Fruit fly (Drosophila melanogaster) whole organism, embryonic: Measurements from ENCODE around the gene Ilp6.
A peak's percentile ranks its signal among the peaks of the same experiment; 100 is the strongest.

Experiments used
- ATbp ChIP-seq: fragments of 200-800 bp; sonication (Bioruptor generic); optimal IDR thresholded peaks from 2 replicates; lab custom pipeline; 2017; ENCODE audit warnings: missing biosample characterization, mild to moderate bottlenecking, missing genetic modification characterization, missing genetic modification reagents
- Adf1 ChIP-seq: fragments of 200-800 bp; sonication (Bioruptor generic); IDR thresholded peaks from 2 replicates; pipeline ENCODE4 v1.3.6; 2022; ENCODE audit warnings: missing biosample characterization, missing genetic modification characterization
- BEAF-32 ChIP-seq: fragments of 200-800 bp; sonication (Bioruptor generic); optimal IDR thresholded peaks from 3 replicates; lab custom pipeline; 2017; ENCODE audit warnings: missing biosample characterization, missing genetic modification characterization, mild to moderate bottlenecking, moderate library complexity, missing genetic modification reagents
- Bgb ChIP-seq: fragments of 200-800 bp; sonication (Bioruptor generic); IDR thresholded peaks from 2 replicates; pipeline ENCODE4 v1.3.6; 2022; ENCODE audit warnings: missing biosample characterization, missing genetic modification characterization; ENCODE audit not compliant: partially characterized antibody
- CG11504 ChIP-seq: fragments of 200-800 bp; sonication (Bioruptor generic); optimal IDR thresholded peaks from 3 replicates; lab custom pipeline; 2019; ENCODE audit warnings: missing biosample characterization, mild to moderate bottlenecking, missing genetic modification characterization, moderate library complexity
- CG11723 ChIP-seq: fragments of 200-800 bp; sonication (Bioruptor generic); optimal IDR thresholded peaks from 2 replicates; lab custom pipeline; 2017; ENCODE audit warnings: missing biosample characterization, mild to moderate bottlenecking, missing genetic modification characterization
- CG13123 ChIP-seq: fragments of 200-800 bp; sonication (Bioruptor generic); optimal IDR thresholded peaks from 2 replicates; lab custom pipeline; 2016; ENCODE audit warnings: missing biosample characterization, missing genetic modification characterization
- CG13424 ChIP-seq: fragments of 200-800 bp; sonication (Bioruptor generic); optimal IDR thresholded peaks from 2 replicates; lab custom pipeline; 2019; ENCODE audit warnings: missing biosample characterization, mild to moderate bottlenecking, missing genetic modification characterization, moderate library complexity
- CG15696 ChIP-seq: fragments of 200-800 bp; sonication (Bioruptor generic); optimal IDR thresholded peaks from 2 replicates; lab custom pipeline; 2019; ENCODE audit warnings: missing biosample characterization, mild to moderate bottlenecking, missing genetic modification characterization, moderate library complexity
- CG17802 ChIP-seq: fragments of 200-800 bp; sonication (Bioruptor generic); optimal IDR thresholded peaks from 2 replicates; lab custom pipeline; 2018; ENCODE audit warnings: missing biosample characterization, mild to moderate bottlenecking, missing genetic modification characterization, moderate library complexity
- CG17912 ChIP-seq: fragments of 200-800 bp; sonication (Bioruptor generic); optimal IDR thresholded peaks from 2 replicates; lab custom pipeline; 2018; ENCODE audit warnings: missing biosample characterization, mild to moderate bottlenecking, missing genetic modification characterization
- CG1792 ChIP-seq: fragments of 200-800 bp; sonication (Bioruptor generic); optimal IDR thresholded peaks from 2 replicates; lab custom pipeline; 2016; ENCODE audit warnings: missing biosample characterization, missing genetic modification characterization
- CG18262 ChIP-seq: fragments of 200-800 bp; optimal IDR thresholded peaks from 3 replicates; lab custom pipeline; 2019; ENCODE audit warnings: missing biosample characterization, mild to moderate bottlenecking, missing genetic modification characterization, moderate library complexity
- CG2678 ChIP-seq: fragments of 200-800 bp; sonication (Bioruptor generic); optimal IDR thresholded peaks from 3 replicates; lab custom pipeline; 2019; ENCODE audit warnings: missing biosample characterization, mild to moderate bottlenecking, missing genetic modification characterization, moderate library complexity
- CG3838 ChIP-seq: fragments of 200-800 bp; sonication (Bioruptor generic); optimal IDR thresholded peaks from 3 replicates; lab custom pipeline; 2016; ENCODE audit warnings: missing biosample characterization, missing genetic modification characterization
- CG6654 ChIP-seq: fragments of 200-800 bp; sonication (Bioruptor generic); optimal IDR thresholded peaks from 2 replicates; lab custom pipeline; 2017; ENCODE audit warnings: missing biosample characterization, mild to moderate bottlenecking, missing genetic modification characterization
- CG6791 ChIP-seq: fragments of 200-800 bp; sonication (Bioruptor generic); IDR thresholded peaks from 3 replicates; pipeline ENCODE4 v1.3.6; 2022; ENCODE audit warnings: missing biosample characterization, missing genetic modification characterization; ENCODE audit not compliant: partially characterized antibody
- CG7786 ChIP-seq: fragments of 200-800 bp; sonication (Bioruptor generic); optimal IDR thresholded peaks from 2 replicates; lab custom pipeline; 2016; ENCODE audit warnings: missing biosample characterization, missing genetic modification characterization
- CG8944 ChIP-seq: fragments of 200-800 bp; sonication (Bioruptor generic); optimal IDR thresholded peaks from 3 replicates; lab custom pipeline; 2016; ENCODE audit warnings: missing biosample characterization, missing genetic modification characterization
- CG9609 ChIP-seq: fragments of 200-800 bp; sonication (Bioruptor generic); optimal IDR thresholded peaks from 3 replicates; lab custom pipeline; 2016; ENCODE audit warnings: missing biosample characterization, missing genetic modification characterization
- CG9727 ChIP-seq: fragments of 200-800 bp; sonication (Bioruptor generic); optimal IDR thresholded peaks from 3 replicates; lab custom pipeline; 2017; ENCODE audit warnings: missing biosample characterization, mild to moderate bottlenecking, missing genetic modification characterization
- CoRest ChIP-seq: fragments of 200-800 bp; sonication (Bioruptor generic); optimal IDR thresholded peaks from 3 replicates; lab custom pipeline; 2018; ENCODE audit warnings: missing biosample characterization, mild to moderate bottlenecking, missing genetic modification characterization, moderate library complexity
- D19A ChIP-seq: fragments of 200-800 bp; optimal IDR thresholded peaks from 3 replicates; lab custom pipeline; 2019; ENCODE audit warnings: missing biosample characterization, mild to moderate bottlenecking, missing genetic modification characterization, moderate library complexity
- Dek ChIP-seq: fragments of 200-800 bp; sonication (Bioruptor generic); optimal IDR thresholded peaks from 3 replicates; lab custom pipeline; 2019; ENCODE audit warnings: missing biosample characterization, mild to moderate bottlenecking, missing genetic modification characterization, moderate library complexity
- Dll ChIP-seq: fragments of 200-800 bp; sonication (Bioruptor generic); IDR thresholded peaks from 4 replicates; pipeline ENCODE4 v1.3.6; 2022; ENCODE audit warnings: missing biosample characterization, missing genetic modification characterization; ENCODE audit not compliant: partially characterized antibody
- HLH4C ChIP-seq: fragments of 200-800 bp; sonication (Bioruptor generic); IDR thresholded peaks from 3 replicates; pipeline ENCODE4 v1.3.6; 2022; ENCODE audit warnings: missing biosample characterization, missing genetic modification characterization; ENCODE audit not compliant: partially characterized antibody
- Nf-YB ChIP-seq: fragments of 200-800 bp; sonication (Bioruptor generic); optimal IDR thresholded peaks from 3 replicates; lab custom pipeline; 2019; ENCODE audit warnings: missing biosample characterization, mild to moderate bottlenecking, missing genetic modification characterization, moderate library complexity
- Nf-YC ChIP-seq: fragments of 200-800 bp; optimal IDR thresholded peaks from 3 replicates; lab custom pipeline; 2019; ENCODE audit warnings: missing biosample characterization, mild to moderate bottlenecking, missing genetic modification characterization, moderate library complexity
- PHDP ChIP-seq: fragments of 200-800 bp; sonication (Bioruptor generic); optimal IDR thresholded peaks from 3 replicates; lab custom pipeline; 2018; ENCODE audit warnings: missing biosample characterization, mild to moderate bottlenecking, missing genetic modification characterization, moderate library complexity
- Spps ChIP-seq: fragments of 200-800 bp; sonication (Bioruptor generic); optimal IDR thresholded peaks from 2 replicates; lab custom pipeline; 2018; ENCODE audit warnings: missing biosample characterization, mild to moderate bottlenecking, missing genetic modification characterization
- Xrp1 ChIP-seq: fragments of 200-800 bp; sonication (Bioruptor generic); IDR thresholded peaks from 2 replicates; pipeline ENCODE4 v1.3.6; 2022; ENCODE audit warnings: missing biosample characterization, missing genetic modification characterization
- btn ChIP-seq: fragments of 200-800 bp; sonication (Bioruptor generic); optimal IDR thresholded peaks from 2 replicates; lab custom pipeline; 2016; ENCODE audit warnings: missing biosample characterization, missing genetic modification characterization
- crol ChIP-seq: fragments of 200-800 bp; sonication (Bioruptor generic); IDR thresholded peaks from 2 replicates; pipeline ENCODE4 v1.3.6; 2022; ENCODE audit warnings: missing biosample characterization, missing genetic modification characterization
- crp ChIP-seq, 2 experiments: fragments of 200-800 bp; sonication (Bioruptor generic); optimal IDR thresholded peaks; 2 replicates in 1 of 2; 3 replicates in 1 of 2; lab custom pipeline; 2017; ENCODE audit warnings: missing biosample characterization in 2 of 2, missing genetic modification characterization in 2 of 2, mild to moderate bottlenecking in 1 of 2, moderate library complexity in 1 of 2
- esg ChIP-seq: fragments of 200-800 bp; sonication (Bioruptor generic); conservative IDR thresholded peaks from 2 replicates; pipeline ENCODE4 v1.3.6; 2022; ENCODE audit warnings: missing biosample characterization, missing genetic modification characterization
- fu2 ChIP-seq: fragments of 200-800 bp; sonication (Bioruptor generic); optimal IDR thresholded peaks from 2 replicates; lab custom pipeline; 2016; ENCODE audit warnings: missing biosample characterization, missing genetic modification characterization
- gfzf ChIP-seq: fragments of 200-800 bp; sonication (Bioruptor generic); optimal IDR thresholded peaks from 2 replicates; lab custom pipeline; 2016; ENCODE audit warnings: missing biosample characterization, mild to moderate bottlenecking, missing genetic modification characterization, moderate library complexity
- gsb ChIP-seq: fragments of 200-800 bp; sonication (Bioruptor generic); IDR thresholded peaks from 2 replicates; pipeline ENCODE4 v1.3.6; 2022; ENCODE audit warnings: missing biosample characterization, missing genetic modification characterization
- ind ChIP-seq: fragments of 200-800 bp; sonication (Bioruptor generic); optimal IDR thresholded peaks from 3 replicates; lab custom pipeline; 2016; ENCODE audit warnings: missing biosample characterization, missing genetic modification characterization
- lov ChIP-seq, 2 experiments: fragments of 200-800 bp in 1 of 2; fragments of >200 bp in 1 of 2; sonication (Bioruptor generic) in 1 of 2; IDR thresholded peaks in 1 of 2; optimal IDR thresholded peaks in 1 of 2; 2 replicates in 1 of 2; 3 replicates in 1 of 2; pipeline versions ENCODE4 v1.3.6 to Lab custom; 2017 to 2022; ENCODE audit warnings: missing biosample characterization in 1 of 2, missing genetic modification characterization in 1 of 2
- peb ChIP-seq: fragments of 200-800 bp; sonication (Bioruptor generic); IDR thresholded peaks from 2 replicates; pipeline ENCODE4 v1.3.6; 2022; ENCODE audit warnings: missing biosample characterization, missing genetic modification characterization
- pho ChIP-seq: fragments of 200-800 bp; sonication (Bioruptor generic); optimal IDR thresholded peaks from 2 replicates; lab custom pipeline; 2016; ENCODE audit warnings: missing biosample characterization, missing genetic modification characterization
- pum ChIP-seq: fragments of 200-800 bp; sonication (Bioruptor generic); optimal IDR thresholded peaks from 2 replicates; lab custom pipeline; 2016; ENCODE audit warnings: missing biosample characterization, missing genetic modification characterization
- sna ChIP-seq: fragments of 200-800 bp; sonication (Bioruptor generic); IDR thresholded peaks from 2 replicates; pipeline ENCODE4 v1.3.6; 2022; ENCODE audit warnings: missing biosample characterization, missing genetic modification characterization; ENCODE audit not compliant: partially characterized antibody
- sug ChIP-seq: fragments of 200-800 bp; optimal IDR thresholded peaks from 2 replicates; lab custom pipeline; 2019; ENCODE audit warnings: missing biosample characterization, mild to moderate bottlenecking, missing genetic modification characterization, moderate library complexity
- ttk ChIP-seq: fragments of 200-800 bp; sonication (Bioruptor generic); IDR thresholded peaks from 2 replicates; pipeline ENCODE4 v2.1.2; 2022; ENCODE audit warnings: missing biosample characterization, missing genetic modification characterization
- twi ChIP-seq: fragments of 200-800 bp; optimal IDR thresholded peaks from 2 replicates; lab custom pipeline; 2019; ENCODE audit warnings: missing biosample characterization, mild to moderate bottlenecking, missing genetic modification characterization, moderate library complexity
- vvl ChIP-seq: fragments of 200-800 bp; sonication (Bioruptor generic); IDR thresholded peaks from 2 replicates; pipeline ENCODE4 v1.3.6; 2022; ENCODE audit warnings: missing biosample characterization, missing genetic modification characterization

Ilp6 gene

dm6 chrX:2366171-2366570, 31.7 kb upstream of the Ilp6 start, which contains the start of gene CG2841 (continued):
- TF ChIP-seq twi (tag; lab: Kevin White, UChicago): no peak
- 0 out of 4 replicates have a peak, but pooled peaks have one; percentile 22 for TF ChIP-seq Dll (GFP tag; lab: Robert Waterston, UW)
- TF ChIP-seq BEAF-32 (GFP tag; lab: Kevin White, UChicago): no peak
- peak; percentile 72 for TF ChIP-seq Adf1 (GFP tag; lab: Robert Waterston, UW)
- TF ChIP-seq esg (GFP tag; lab: Robert Waterston, UW): no peak
- TF ChIP-seq lov (optimal IDR thresholded peaks at IDR 0.05; lab: Kevin White, UChicago): no peak
- no peak for TF ChIP-seq lov (GFP tag; IDR thresholded peaks at IDR 0.05; lab: Robert Waterston, UW)
- no peak for TF ChIP-seq sna (GFP tag; lab: Robert Waterston, UW)
- TF ChIP-seq crol: peak; percentile 67
- 0 out of 3 replicates have a peak, but pooled peaks have one; percentile 13 for TF ChIP-seq HLH4C (GFP tag; lab: Robert Waterston, UW)
- peak in 1 of 2 experiments; percentile 36 for TF ChIP-seq crp (GFP tag; optimal IDR thresholded peaks at IDR 0.05; lab: Kevin White, UChicago)
- TF ChIP-seq CG17802: no peak
- TF ChIP-seq Bgb (GFP tag; lab: Robert Waterston, UW): no peak
- TF ChIP-seq CG7786 (GFP tag; lab: Kevin White, UChicago): no peak
- no peak for TF ChIP-seq vvl (GFP tag; lab: Robert Waterston, UW)
- TF ChIP-seq pum: no peak
- no peak for TF ChIP-seq CG9609 (GFP tag; lab: Kevin White, UChicago)
- TF ChIP-seq ttk (GFP tag; lab: Robert Waterston, UW): peak; percentile 36; the same call in 1 of the 2 replicates

dm6 chrX:2365405-2365804, 30.9 kb upstream of the Ilp6 start:
- peak; percentile 12 for TF ChIP-seq CG13424 (tag; lab: Kevin White, UChicago)
- TF ChIP-seq CG3838 (GFP tag; lab: Kevin White, UChicago): no peak
- TF ChIP-seq Nf-YC (tag; lab: Kevin White, UChicago): no peak
- TF ChIP-seq CoRest (tag; lab: Kevin White, UChicago): peak; percentile 3
- TF ChIP-seq CG8944 (GFP tag; lab: Kevin White, UChicago): no peak
- no peak for TF ChIP-seq CG17912 (GFP tag; lab: Kevin White, UChicago)
- peak; percentile 21 for TF ChIP-seq D19A (tag; lab: Kevin White, UChicago)
- TF ChIP-seq CG1792 (GFP tag; lab: Kevin White, UChicago): no peak
- no peak for TF ChIP-seq CG11723
- peak; percentile 58 for TF ChIP-seq CG11504 (tag; lab: Kevin White, UChicago)
- peak; percentile 16 for TF ChIP-seq ATbp
- no peak for TF ChIP-seq crp (GFP tag; optimal IDR thresholded peaks at IDR 0.05; lab: Kevin White, UChicago)
- TF ChIP-seq CG13123 (GFP tag; lab: Kevin White, UChicago): no peak
- peak; percentile 25 for TF ChIP-seq CG2678 (tag; lab: Kevin White, UChicago)
- TF ChIP-seq Nf-YB (GFP tag; lab: Kevin White, UChicago): no peak
- TF ChIP-seq btn (GFP tag; lab: Kevin White, UChicago): no peak
- peak; percentile 4 for TF ChIP-seq PHDP (tag; lab: Kevin White, UChicago)
- TF ChIP-seq CG6791: no peak
- TF ChIP-seq CG18262 (tag; lab: Kevin White, UChicago): peak; percentile 36
- peak; percentile 4 for TF ChIP-seq ind (GFP tag; lab: Kevin White, UChicago)
- no peak for TF ChIP-seq fu2 (GFP tag; lab: Kevin White, UChicago)
- TF ChIP-seq gsb (GFP tag; lab: Robert Waterston, UW): no peak
- no peak for TF ChIP-seq pho (GFP tag; lab: Kevin White, UChicago)
- TF ChIP-seq Xrp1 (GFP tag; lab: Robert Waterston, UW): peak; percentile 51
- no peak for TF ChIP-seq CG7786 (GFP tag; lab: Kevin White, UChicago)
- TF ChIP-seq peb (GFP tag; lab: Robert Waterston, UW): no peak
- no peak for TF ChIP-seq sug (tag; lab: Kevin White, UChicago)
- TF ChIP-seq Spps: no peak
- no peak for TF ChIP-seq gfzf (GFP tag; lab: Kevin White, UChicago)
- no peak for TF ChIP-seq Dek (tag; lab: Kevin White, UChicago)
- peak; percentile 18 for TF ChIP-seq CG9727 (GFP tag; lab: Kevin White, UChicago)
- no peak for TF ChIP-seq CG15696 (tag; lab: Kevin White, UChicago)
- TF ChIP-seq CG6654 (GFP tag; lab: Kevin White, UChicago): no peak
